Fruit fly (Drosophila melanogaster) ovary, adult (tissue): ENCODE measurements around the gene CG5276.

Experiments
- CG17801 ChIP-seq: fragments of 200-800 bp; optimal IDR thresholded peaks from 2 replicates; lab custom pipeline; 2019; ENCODE audit warnings: missing biosample characterization, mild to moderate bottlenecking, missing genetic modification characterization, moderate library complexity; ENCODE audit not compliant: partially characterized antibody

Gene CG5276

DNA sequence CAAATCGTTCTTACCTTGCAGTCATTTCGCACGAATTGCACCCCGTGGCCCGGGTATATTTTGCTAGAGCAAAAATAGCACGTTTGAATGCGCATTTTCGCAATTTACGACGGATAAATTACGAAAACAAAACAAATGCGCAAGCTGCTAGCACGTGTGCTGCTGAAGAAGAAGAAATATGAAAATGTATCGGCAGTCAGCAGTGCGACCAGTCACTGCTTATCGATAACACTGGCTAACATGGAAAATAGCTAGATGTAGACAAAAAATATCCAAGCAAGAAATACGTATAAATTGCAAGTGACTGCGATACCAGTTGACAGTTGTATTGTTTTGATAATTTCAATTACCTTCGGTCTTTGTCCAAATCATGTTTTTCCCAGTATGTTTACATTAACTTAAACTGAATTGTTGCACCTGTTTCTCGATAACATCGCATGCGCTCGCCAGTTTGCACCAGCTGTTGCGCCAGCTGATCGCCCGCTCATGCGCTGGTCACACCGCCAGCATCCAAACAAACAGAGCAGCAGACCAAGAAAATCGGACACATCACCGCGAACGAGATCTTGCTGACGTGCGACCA, at the start of gene CG5276, which contains the start of gene RpL24-like:
Gene CG5276, plus strand, starts transcription at position 344 of the 583 bp plus-strand sequence.
Gene RpL24-like, minus strand, starts transcription at position 188 of the 583 bp plus-strand sequence.
- peak; percentile 4 for TF ChIP-seq CG17801

DNA sequence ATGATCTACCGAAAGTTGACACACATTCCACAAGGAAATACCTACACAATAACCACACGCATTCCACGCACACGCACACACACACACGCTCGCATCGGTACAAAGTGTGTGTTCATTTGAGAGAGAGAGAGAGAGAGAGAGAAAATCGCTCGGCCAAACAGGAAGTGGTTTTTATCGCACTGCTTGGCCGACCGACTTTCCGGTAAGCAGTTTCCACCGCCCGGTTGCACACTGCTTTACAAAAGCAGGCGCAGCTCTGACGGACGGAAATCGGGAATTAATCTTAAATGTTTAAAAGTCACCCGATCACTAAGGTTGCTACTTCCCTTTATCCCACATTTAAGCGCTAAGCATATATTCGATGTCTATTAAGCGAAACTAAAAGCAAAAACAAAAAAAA, 38.7 kb upstream of the CG5276 start:
- no peak for TF ChIP-seq CG17801

DNA sequence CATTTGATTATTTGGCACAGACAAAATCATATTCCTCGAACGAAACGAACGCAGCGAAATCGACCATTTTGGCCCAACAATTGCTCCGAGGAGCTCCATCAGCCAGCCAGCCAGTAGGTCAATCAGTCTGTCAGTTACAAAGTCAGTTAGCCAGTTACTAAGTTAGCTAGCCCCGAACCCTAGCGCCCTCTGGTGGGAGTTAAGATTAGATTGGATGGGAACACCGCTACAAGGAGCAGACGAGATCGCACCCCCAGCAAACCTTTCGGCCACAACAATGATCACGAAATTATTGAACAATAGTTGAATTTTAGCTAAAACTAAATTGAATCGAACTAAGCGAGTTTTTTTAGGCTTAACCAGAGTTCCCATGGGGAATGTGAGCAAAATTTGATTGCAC, 37.6 kb upstream of the CG5276 start:
- no peak for TF ChIP-seq CG17801

DNA sequence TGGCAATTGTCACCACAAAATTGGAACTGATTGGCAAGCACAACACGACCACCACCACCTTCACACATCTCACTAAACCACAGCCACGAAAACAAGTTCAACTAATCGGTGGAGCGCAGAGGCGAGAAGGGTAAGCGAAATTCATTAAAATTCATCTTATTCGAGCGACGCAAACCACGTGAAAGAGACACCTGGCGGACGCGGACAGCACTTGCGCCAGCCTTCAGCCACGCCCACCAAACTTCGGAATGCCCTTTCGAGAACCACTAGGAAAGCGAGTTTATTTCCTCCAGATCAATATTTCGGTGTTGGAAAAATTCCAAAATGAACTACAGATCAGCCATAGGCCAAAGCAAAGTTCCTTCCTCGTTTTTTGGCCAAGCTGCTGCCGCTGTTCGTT, 36.0 kb upstream of the CG5276 start:
- no peak for TF ChIP-seq CG17801

DNA sequence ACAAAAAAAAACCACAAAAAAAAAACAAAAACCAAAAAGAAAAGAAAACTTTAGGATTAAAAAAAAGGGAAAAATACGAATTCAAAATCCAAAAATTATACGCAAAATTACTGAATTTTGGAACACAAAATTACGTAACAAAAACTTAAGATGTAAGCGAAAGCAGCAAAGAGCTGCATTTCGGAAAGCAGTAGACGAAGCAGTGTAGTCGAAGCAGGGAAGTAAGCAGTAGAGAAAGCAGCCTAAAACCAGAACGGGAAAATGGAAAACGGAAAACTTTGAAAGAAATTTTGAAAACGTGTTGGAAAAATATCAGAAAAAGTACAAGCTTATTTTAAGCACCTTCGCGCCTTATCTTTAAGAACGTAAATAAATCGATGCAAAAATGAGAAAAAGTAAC, 28.6 kb upstream of the CG5276 start:
- no peak for TF ChIP-seq CG17801

DNA sequence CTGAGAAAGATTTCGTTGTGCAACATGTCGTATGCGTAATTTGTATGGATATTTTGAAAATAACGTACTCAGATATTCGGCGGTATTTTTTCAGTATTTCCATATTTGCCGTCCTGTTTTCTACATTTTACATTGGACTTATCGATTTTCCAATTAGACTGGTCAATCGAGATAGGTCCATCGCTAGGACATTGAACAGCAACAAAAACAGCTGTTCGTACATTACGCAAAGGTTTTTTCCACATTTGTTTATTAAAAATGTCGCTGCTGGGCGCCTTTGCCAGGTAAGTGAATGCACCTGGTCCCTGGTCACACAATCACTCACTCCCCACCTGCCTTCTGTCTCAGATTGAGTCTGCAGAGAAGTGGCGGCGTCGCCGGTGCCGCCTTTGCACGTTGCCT, 23.8 kb upstream of the CG5276 start, which contains the start of gene mRpL40:
Gene mRpL40, plus strand, starts transcription at position 186 of the 402 bp plus-strand sequence.
- no peak for TF ChIP-seq CG17801

DNA sequence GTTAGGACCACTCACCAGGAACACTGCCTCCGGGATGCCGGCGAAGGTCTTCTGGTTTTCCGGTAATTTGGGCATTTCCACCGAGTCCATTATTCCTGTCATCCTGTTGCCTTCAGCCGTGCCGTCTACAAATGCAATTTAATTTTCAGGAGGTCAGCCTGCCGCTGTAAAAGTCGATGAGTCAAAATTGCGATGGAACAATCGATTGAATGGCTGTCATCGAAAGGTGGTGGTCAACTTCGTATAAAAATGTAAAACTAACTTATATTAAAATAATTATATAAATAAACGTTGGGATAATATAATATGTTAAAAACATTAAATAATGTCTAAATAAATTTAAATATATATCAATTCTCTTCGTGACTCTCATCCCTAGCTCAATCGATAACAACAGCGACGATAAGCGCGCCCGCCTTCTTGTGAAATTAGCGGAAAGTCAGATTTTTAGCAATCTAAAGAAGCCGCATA, 21.8 kb upstream of the CG5276 start, which contains the start of the genes mgr and Irbp:
Gene mgr, minus strand, starts transcription at position 209 of the 471 bp plus-strand sequence.
Gene Irbp, plus strand, starts transcription at position 381 of the 471 bp plus-strand sequence.
- peak; percentile 97 for TF ChIP-seq CG17801

DNA sequence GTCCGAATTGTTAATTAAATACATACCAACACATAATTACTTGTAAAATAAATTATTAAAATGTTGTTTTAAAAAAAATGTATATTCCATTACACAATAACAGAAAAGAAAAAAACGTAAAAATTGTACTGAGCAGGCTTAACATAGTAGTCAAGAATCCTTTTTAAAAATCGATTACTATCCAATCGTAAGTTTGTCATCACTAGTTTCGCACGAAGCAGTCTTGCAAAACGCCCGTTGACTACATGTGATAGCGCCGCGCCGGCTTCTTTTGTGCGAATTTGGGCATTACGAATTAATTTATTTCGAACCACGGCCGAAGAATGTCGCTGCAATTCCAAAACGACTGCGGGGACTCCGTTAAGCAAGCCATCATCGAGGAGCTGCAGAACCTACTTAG, 19.2 kb upstream of the CG5276 start, which contains the start of gene Ipo9:
Gene Ipo9, plus strand, starts transcription at position 152 of the 400 bp plus-strand sequence.
- TF ChIP-seq CG17801: no peak

DNA sequence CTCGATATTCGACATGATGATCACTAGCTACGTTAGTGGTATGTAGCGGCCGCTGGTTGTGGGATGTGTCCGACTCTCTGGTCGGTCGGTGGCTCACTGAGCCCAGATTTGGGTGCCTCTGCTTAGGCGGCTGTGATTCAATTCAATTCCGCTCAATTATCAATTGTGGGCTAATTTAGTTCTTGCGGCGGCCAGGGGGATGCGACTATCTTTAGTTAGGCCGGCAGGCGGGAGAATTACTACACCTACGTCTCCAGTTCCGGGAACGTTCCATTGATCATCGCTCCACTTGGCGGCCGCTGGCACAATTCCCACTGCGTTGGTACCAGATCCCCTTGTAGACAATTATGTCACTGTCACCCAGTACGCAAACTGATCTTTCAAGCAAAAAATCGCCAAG, 13.0 kb upstream of the CG5276 start, which contains the start of the genes bumpel and CG45676:
Gene bumpel, minus strand, starts transcription at position 101 of the 400 bp plus-strand sequence.
Gene CG45676, plus strand, starts transcription at position 318 of the 400 bp plus-strand sequence.
- TF ChIP-seq CG17801: no peak

DNA sequence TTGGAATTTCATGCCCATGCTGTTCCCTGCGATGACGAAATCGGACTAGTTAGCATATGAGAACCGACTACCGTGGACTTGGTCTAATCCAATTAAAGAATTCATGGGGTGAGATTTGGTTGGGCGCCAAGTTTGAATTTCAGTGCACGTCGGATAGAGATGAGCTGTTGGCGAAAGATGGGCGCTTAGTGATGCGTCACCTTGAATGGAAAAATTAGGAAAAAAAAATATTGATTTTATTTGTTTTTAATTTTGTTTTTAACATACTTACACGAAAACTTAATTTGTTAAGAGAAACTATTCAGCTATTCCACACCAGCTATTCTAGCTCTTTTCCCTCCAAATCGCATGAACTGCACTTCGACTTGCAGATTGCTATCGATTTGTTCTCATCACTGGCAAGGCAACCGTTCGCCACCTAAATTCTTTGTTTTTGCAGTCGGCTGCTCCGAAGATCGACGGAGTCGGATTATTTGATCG, 9.9 kb upstream of the CG5276 start, which contains the start of the genes ninaG and Sptz:
Gene ninaG, minus strand, starts transcription at position 51 of the 480 bp plus-strand sequence.
Gene Sptz, plus strand, starts transcription at position 450 of the 480 bp plus-strand sequence.
- TF ChIP-seq CG17801: peak; percentile 83

DNA sequence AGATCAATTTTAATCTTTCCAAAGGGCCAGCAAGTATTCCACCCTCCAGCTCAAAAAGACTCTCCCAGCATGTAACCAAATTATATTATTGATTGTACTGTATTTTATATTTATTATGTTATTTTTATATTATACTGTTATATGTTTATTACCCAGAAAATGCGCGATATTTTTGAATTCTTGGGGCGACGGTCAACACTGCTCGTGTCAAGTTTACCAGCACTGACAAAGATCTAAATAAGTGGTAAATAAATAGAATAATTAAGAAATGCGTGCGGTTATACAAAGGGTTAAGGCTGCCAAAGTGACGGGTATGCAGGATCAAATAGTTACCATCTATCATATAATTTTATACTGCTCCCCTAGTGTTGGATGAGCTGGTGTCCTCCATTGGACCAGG, 1.7 kb upstream of the CG5276 start, which contains the start of gene Dtd:
Gene Dtd, plus strand, starts transcription at position 248 of the 400 bp plus-strand sequence.
- TF ChIP-seq CG17801: no peak

DNA sequence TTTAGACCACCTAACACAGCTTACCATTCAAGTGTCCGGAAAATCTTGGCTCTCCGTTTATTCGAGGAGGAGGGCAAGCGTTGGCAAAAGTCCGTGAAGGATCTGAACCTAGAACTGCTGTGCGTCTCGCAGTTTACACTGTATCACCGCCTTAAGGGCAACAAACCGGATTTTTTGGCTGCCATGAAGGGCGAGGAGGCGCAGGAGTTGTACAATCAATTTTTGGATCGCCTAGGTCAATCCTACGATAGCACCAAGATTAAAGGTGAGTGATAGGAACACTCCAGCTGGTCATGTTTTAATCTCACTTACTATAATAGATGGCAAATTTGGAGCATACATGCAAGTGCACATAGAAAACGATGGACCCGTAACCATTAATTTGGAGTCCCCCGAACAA, 1.2 kb upstream of the CG5276 start:
- TF ChIP-seq CG17801: no peak

DNA sequence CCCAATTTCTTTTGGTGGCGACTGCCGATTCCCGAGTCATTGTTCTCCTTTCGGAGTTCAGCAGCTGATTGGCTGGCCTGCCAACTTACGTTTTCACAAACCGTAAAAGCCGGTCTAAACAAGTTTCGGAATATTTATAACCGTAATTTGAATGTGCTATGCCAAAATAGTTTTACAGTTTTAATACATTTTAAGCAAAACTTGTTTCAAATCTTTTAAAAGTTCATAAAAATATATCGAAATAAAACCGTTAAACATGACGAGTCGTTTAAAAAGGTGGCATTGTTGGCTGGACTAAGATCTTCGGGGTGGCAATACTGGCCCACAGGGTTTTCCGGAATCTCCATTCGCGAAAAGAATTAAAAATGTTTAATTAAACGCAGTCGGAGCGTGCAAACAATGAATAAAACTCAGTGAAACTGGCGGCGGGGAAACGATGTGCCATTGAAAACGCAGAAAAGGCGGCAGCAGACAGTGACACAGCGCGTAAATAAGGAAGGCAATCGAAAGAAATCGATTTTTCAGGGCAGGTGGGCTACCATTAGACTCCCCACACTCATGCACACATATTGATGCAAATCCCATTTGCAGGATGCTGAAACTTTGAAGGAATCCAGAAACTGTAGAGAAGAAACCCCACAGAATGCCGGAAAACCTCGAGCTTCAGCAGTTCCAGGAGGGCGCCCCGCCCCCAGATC, 4.1 kb downstream of the CG5276 start, which contains the start of the genes Exd2 and CG5281:
Gene Exd2, minus strand, starts transcription at position 167 of the 698 bp plus-strand sequence.
Gene CG5281, plus strand, starts transcription at position 314 of the 698 bp plus-strand sequence.
- TF ChIP-seq CG17801: peak; percentile 21

DNA sequence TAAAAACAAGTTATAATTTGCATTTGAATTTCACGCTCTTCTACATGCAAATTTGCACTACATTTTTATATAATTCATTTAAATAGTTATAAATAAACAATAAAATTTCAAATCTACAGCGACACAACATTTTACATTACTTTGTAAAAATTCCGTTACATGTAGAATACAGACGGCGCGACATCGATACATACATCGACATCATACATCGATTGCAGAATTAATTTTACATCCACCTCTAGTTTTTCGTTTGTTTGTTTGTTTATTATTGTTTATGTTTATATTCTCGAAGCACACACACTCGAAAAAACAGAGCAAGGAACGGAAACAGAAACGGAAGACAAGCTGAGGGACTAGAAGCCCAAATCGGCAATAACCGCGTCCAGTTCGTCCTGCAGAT, 6.0 kb downstream of the CG5276 start, which contains the start of gene CG17230:
Gene CG17230, plus strand, starts transcription at position 258 of the 400 bp plus-strand sequence.
- TF ChIP-seq CG17801: no peak

DNA sequence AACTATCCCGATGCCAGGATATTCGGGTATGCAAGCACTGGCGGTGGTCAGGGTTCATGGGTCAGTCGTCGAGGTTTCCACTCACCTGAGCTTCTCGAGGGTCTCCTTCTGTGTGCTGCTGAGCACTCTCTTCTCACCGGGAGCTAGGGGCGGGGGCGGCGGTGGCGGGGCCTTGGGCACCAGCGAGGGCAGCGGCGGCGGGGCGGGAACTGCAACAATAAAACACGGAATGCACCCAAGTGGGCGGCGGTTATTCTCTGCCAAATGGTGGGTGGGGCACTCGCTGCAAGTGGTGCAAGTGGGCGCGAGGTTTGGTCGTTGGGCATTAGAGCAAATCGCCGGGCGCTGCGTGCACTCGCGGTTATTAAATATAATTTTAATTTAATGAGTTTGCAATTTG, 9.5 kb downstream of the CG5276 start:
- TF ChIP-seq CG17801: no peak

DNA sequence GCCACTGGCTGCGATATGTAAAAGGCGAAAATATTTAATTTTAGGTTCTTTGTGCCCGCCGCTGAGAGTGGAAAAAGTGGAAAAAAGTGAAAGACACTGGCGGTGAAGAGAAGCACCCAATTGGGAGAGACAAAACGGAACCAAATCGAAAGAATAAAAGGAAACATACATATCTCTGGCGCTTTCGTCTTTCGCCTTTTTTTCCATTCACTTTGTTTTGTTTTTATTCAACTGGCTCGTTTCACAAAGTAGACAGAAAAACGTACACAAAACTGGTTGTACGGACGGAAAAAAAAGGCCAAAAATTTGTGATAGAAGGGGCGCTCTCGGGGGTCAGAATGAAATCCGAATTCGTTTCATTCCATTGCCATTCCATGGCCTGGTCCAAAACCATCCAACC, 18.1 kb downstream of the CG5276 start:
- no peak for TF ChIP-seq CG17801
